Fruit fly (Drosophila melanogaster): ENCODE data around the gene Sr-CIV.

The Sr-CIV gene

DNA sequence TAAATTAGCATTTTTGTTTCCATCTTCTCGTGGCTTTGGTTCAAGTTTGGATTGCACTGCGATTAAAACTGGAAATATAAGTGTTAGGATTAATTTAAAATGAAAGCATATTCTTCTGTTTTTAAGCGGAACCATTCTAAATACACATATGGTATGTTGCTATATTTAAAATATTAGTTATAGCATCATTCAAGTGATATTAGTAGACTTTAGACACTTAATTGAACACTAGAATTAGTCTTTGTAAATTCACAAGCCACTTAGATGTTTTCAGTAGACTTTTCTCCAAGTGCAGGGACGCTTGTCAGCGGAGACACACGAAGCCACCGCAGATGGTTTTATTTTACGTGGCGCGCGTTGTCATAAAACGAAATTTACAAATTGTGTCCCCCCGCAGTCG, 46.0 kb upstream of the Sr-CIV start (continued):
- TF ChIP-seq Dll (GFP tag; IDR thresholded peaks at IDR 0.05; ENCODE audit: partially characterized antibody) (no peak), CG18599 (GFP tag; optimal IDR thresholded peaks at IDR 0.05) (no peak), grau (tag; optimal IDR thresholded peaks at IDR 0.05) (peak; percentile 37), Hr51 (GFP tag; optimal IDR thresholded peaks at IDR 0.05) (peak in 1 of 2 experiments; percentile 53), CG9609 (GFP tag; optimal IDR thresholded peaks at IDR 0.05) (no peak), Adf1 (GFP tag; IDR thresholded peaks at IDR 0.05) (no peak), CG7987 (GFP tag; optimal IDR thresholded peaks at IDR 0.05) (no peak), CG2129 (GFP tag; IDR thresholded peaks at IDR 0.05; ENCODE audit: partially characterized antibody) (no peak), Mad (GFP tag; optimal IDR thresholded peaks at IDR 0.05) (no peak), sqz (GFP tag; optimal IDR thresholded peaks at IDR 0.05) (no peak), Camta (GFP tag; optimal IDR thresholded peaks at IDR 0.05) (no peak), CG11456 (GFP tag; IDR thresholded peaks at IDR 0.05) (no peak), Scr (GFP tag; IDR thresholded peaks at IDR 0.05; ENCODE audit: partially characterized antibody) (no peak), CG5245 (GFP tag; optimal IDR thresholded peaks at IDR 0.05) (no peak), Six4 (GFP tag; optimal IDR thresholded peaks at IDR 0.05) (no peak), jing (GFP tag; optimal IDR thresholded peaks at IDR 0.05) (no peak), CG7745 (tag; optimal IDR thresholded peaks at IDR 0.05) (no peak), odd (GFP tag; optimal IDR thresholded peaks at IDR 0.05) (peak; percentile 32), Ets97D (GFP tag; optimal IDR thresholded peaks at IDR 0.05) (no peak), Spps (tag; optimal IDR thresholded peaks at IDR 0.05) (no peak), ab (GFP tag; optimal IDR thresholded peaks at IDR 0.05) (no peak), NFAT (GFP tag; IDR thresholded peaks at IDR 0.05) (no peak), CG33213 (GFP tag; optimal IDR thresholded peaks at IDR 0.05) (no peak), Ravus (GFP tag; IDR thresholded peaks at IDR 0.05) (no peak), CG4820 (GFP tag; optimal IDR thresholded peaks at IDR 0.05) (no peak), psq (GFP tag; optimal IDR thresholded peaks at IDR 0.05) (no peak), HLHmδ (GFP tag; optimal IDR thresholded peaks at IDR 0.05) (no peak), HmgZ (tag; optimal IDR thresholded peaks at IDR 0.05) (no peak), CG11723 (GFP tag; optimal IDR thresholded peaks at IDR 0.05) (no peak), HLH54F (GFP tag; optimal IDR thresholded peaks at IDR 0.05) (no peak), Awh (GFP tag; IDR thresholded peaks at IDR 0.05) (no peak; the same call in 1 of the 2 replicates), fd64A (GFP tag; optimal IDR thresholded peaks at IDR 0.05) (no peak), NfI (GFP tag; optimal IDR thresholded peaks at IDR 0.05) (no peak), pb (GFP tag; optimal IDR thresholded peaks at IDR 0.05) (no peak), scrt (GFP tag; optimal IDR thresholded peaks at IDR 0.05) (no peak), ssp (GFP tag; IDR thresholded peaks at IDR 0.05) (no peak), bigmax (GFP tag; optimal IDR thresholded peaks at IDR 0.05) (no peak), CG6765 (GFP tag; optimal IDR thresholded peaks at IDR 0.05) (no peak), CG11247 (GFP tag; IDR thresholded peaks at IDR 0.05) (no peak), ci (GFP tag; IDR thresholded peaks at IDR 0.05) (no peak), CG15073 (GFP tag; optimal IDR thresholded peaks at IDR 0.05) (no peak), row (GFP tag; IDR thresholded peaks at IDR 0.05) (peak; percentile 56), ato (GFP tag; IDR thresholded peaks at IDR 0.05; ENCODE audit: partially characterized antibody) (no peak), CG12155 (GFP tag; optimal IDR thresholded peaks at IDR 0.05) (no peak), Fer2 (tag; optimal IDR thresholded peaks at IDR 0.05) (no peak), GATAe (GFP tag; conservative IDR thresholded peaks at IDR 0.05) (no peak), Nf-YC (tag; optimal IDR thresholded peaks at IDR 0.05) (no peak), CG10274 (GFP tag; optimal IDR thresholded peaks at IDR 0.05) (no peak), CG10366 (GFP tag; IDR thresholded peaks at IDR 0.05) (peak; percentile 23; the same call in 1 of the 2 replicates), CG1832 (GFP tag; optimal IDR thresholded peaks at IDR 0.05) (no peak), Hmr (GFP tag; optimal IDR thresholded peaks at IDR 0.05) (no peak), ash1 (GFP tag; optimal IDR thresholded peaks at IDR 0.05) (no peak)

Measured in whole organism, embryonic.